Fruit fly (Drosophila melanogaster): Measurements from ENCODE around the gene kairos.

The kairos gene

dm6 chrX:18399965-18400364 is 44.0 kb upstream of the kairos start, which contains the start of gene CG34328:
Gene CG34328, minus strand, starts transcription at chrX:18400065.
- TF ChIP-seq CG9705 (GFP tag; optimal IDR thresholded peaks at IDR 0.05), result no peak
- no peak for TF ChIP-seq psq (GFP tag; optimal IDR thresholded peaks at IDR 0.05)
- no peak for TF ChIP-seq Dif (GFP tag; optimal IDR thresholded peaks at IDR 0.05; ENCODE audit: partially characterized antibody)
- no peak for TF ChIP-seq lola (GFP tag; optimal IDR thresholded peaks at IDR 0.05)
- TF ChIP-seq dsf (GFP tag; optimal IDR thresholded peaks at IDR 0.05; ENCODE audit: borderline replicate concordance), result no peak
- TF ChIP-seq Vsx2 (GFP tag; optimal IDR thresholded peaks at IDR 0.05; ENCODE audit: partially characterized antibody), result no peak
- TF ChIP-seq Hr83 (GFP tag; optimal IDR thresholded peaks at IDR 0.05; ENCODE audit: poor library complexity, severe bottlenecking), result no peak
- TF ChIP-seq Hnf4 (GFP tag; optimal IDR thresholded peaks at IDR 0.05), result no peak
- no peak for TF ChIP-seq foxo (GFP tag; optimal IDR thresholded peaks at IDR 0.05)
- TF ChIP-seq CG32264 (GFP tag; optimal IDR thresholded peaks at IDR 0.05), result no peak
- TF ChIP-seq sage (GFP tag; optimal IDR thresholded peaks at IDR 0.05), result no peak

dm6 chrX:18395157-18395556 is 39.2 kb upstream of the kairos start:
- TF ChIP-seq Rel (GFP tag; optimal IDR thresholded peaks at IDR 0.05) (no peak), Rel (tag; optimal IDR thresholded peaks at IDR 0.05) (peak; percentile 40), sv (GFP tag; optimal IDR thresholded peaks at IDR 0.05) (no peak)

- TF ChIP-seq CG32264 (GFP tag; optimal IDR thresholded peaks at IDR 0.05) (no peak), HLH106 (tag; optimal IDR thresholded peaks at IDR 0.05) (no peak), sage (GFP tag; optimal IDR thresholded peaks at IDR 0.05) (no peak), pan (optimal IDR thresholded peaks at IDR 0.05) (no peak), Sp1 (GFP tag; optimal IDR thresholded peaks at IDR 0.05) (no peak), dl (GFP tag; optimal IDR thresholded peaks at IDR 0.05; ENCODE audit: insufficient read depth in 1 of 2, partially characterized antibody in 2 of 2) (no peak), h (GFP tag; optimal IDR thresholded peaks at IDR 0.05) (no peak), Hr78 (GFP tag; optimal IDR thresholded peaks at IDR 0.05) (no peak), woc (GFP tag; optimal IDR thresholded peaks at IDR 0.05) (no peak), Dif (GFP tag; optimal IDR thresholded peaks at IDR 0.05; ENCODE audit: partially characterized antibody) (no peak), ey (GFP tag; optimal IDR thresholded peaks at IDR 0.05) (no peak), CrebA (GFP tag; optimal IDR thresholded peaks at IDR 0.05; ENCODE audit: borderline replicate concordance) (no peak), N (GFP tag; optimal IDR thresholded peaks at IDR 0.05) (no peak), dmrt93B (GFP tag; optimal IDR thresholded peaks at IDR 0.05) (no peak), brk (GFP tag; optimal IDR thresholded peaks at IDR 0.05) (no peak), dsf (GFP tag; optimal IDR thresholded peaks at IDR 0.05; ENCODE audit: borderline replicate concordance) (no peak), OdsH (GFP tag; optimal IDR thresholded peaks at IDR 0.05) (no peak), br (GFP tag; optimal IDR thresholded peaks at IDR 0.05) (no peak), rgr (GFP tag; optimal IDR thresholded peaks at IDR 0.05) (no peak)
Measured at dm6 chrX:18386784-18387183, 30.8 kb upstream of the kairos start, which contains the start of gene Tsf1. Gene Tsf1, plus strand, starts transcription at chrX:18387084.

dm6 chrX:18385801-18386200 is 29.8 kb upstream of the kairos start:
- TF ChIP-seq Rel (GFP tag; optimal IDR thresholded peaks at IDR 0.05), result no peak
- TF ChIP-seq Rel (tag; optimal IDR thresholded peaks at IDR 0.05), result peak; percentile 94
- no peak for TF ChIP-seq CG32264 (GFP tag; optimal IDR thresholded peaks at IDR 0.05)

dm6 chrX:18385056-18385455 is 29.1 kb upstream of the kairos start, which contains the start of gene betaCOP:
Gene betaCOP, minus strand, starts transcription at chrX:18385242.
- no peak for TF ChIP-seq rgr (GFP tag; optimal IDR thresholded peaks at IDR 0.05)
- no peak for TF ChIP-seq Rel (GFP tag; optimal IDR thresholded peaks at IDR 0.05)
- TF ChIP-seq Rel (tag; optimal IDR thresholded peaks at IDR 0.05), result peak; percentile 31

- TF ChIP-seq Rel (GFP tag; optimal IDR thresholded peaks at IDR 0.05) (no peak), Rel (tag; optimal IDR thresholded peaks at IDR 0.05) (peak; percentile 13), Myc (optimal IDR thresholded peaks at IDR 0.05) (peak; percentile 72), usp (GFP tag; optimal IDR thresholded peaks at IDR 0.05) (no peak)
Measured at dm6 chrX:18379791-18380190, 23.8 kb upstream of the kairos start, which contains the start of the genes por and CG6179. Gene por, minus strand, starts transcription at chrX:18379854. Gene CG6179, plus strand, starts transcription at chrX:18380082.

Measured in whole organism, wandering third instar larva.